Fruit fly (Drosophila melanogaster) whole organism, adult: ENCODE results near the gene CG11454.

Experiments used
- CG11617 ChIP-seq: fragments of 200-800 bp; sonication (Bioruptor generic); optimal IDR thresholded peaks from 2 replicates; lab custom pipeline; 2017; ENCODE audit warnings: mild to moderate bottlenecking, missing biosample characterization, missing genetic modification reagents, missing genetic modification characterization
- CG12768 ChIP-seq: fragments of 200-800 bp; sonication (Bioruptor generic); optimal IDR thresholded peaks from 2 replicates; lab custom pipeline; 2017; ENCODE audit warnings: missing biosample characterization, missing genetic modification characterization, mild to moderate bottlenecking, moderate library complexity, missing genetic modification reagents
- CG14711 ChIP-seq: fragments of 200-800 bp; sonication (Bioruptor generic); optimal IDR thresholded peaks from 2 replicates; lab custom pipeline; 2018; ENCODE audit warnings: missing biosample characterization, mild to moderate bottlenecking, missing genetic modification characterization, moderate library complexity
- CG1620 ChIP-seq: fragments of 200-800 bp; sonication (Bioruptor generic); optimal IDR thresholded peaks from 2 replicates; lab custom pipeline; 2016; ENCODE audit warnings: missing biosample characterization, missing genetic modification characterization
- CG33017 ChIP-seq: fragments of 200-800 bp; sonication (Bioruptor generic); optimal IDR thresholded peaks from 2 replicates; lab custom pipeline; 2018; ENCODE audit warnings: missing biosample characterization, mild to moderate bottlenecking, missing genetic modification characterization, moderate library complexity
- CG5204 ChIP-seq: fragments of 200-800 bp; sonication (Bioruptor generic); optimal IDR thresholded peaks from 2 replicates; lab custom pipeline; 2016; ENCODE audit warnings: missing biosample characterization, missing genetic modification characterization
- CG7045 ChIP-seq: fragments of 200-800 bp; sonication (Bioruptor generic); optimal IDR thresholded peaks from 2 replicates; lab custom pipeline; 2017; ENCODE audit warnings: missing biosample characterization, mild to moderate bottlenecking, missing genetic modification characterization
- CG7101 ChIP-seq: fragments of 200-800 bp; sonication (Bioruptor generic); optimal IDR thresholded peaks from 2 replicates; lab custom pipeline; 2018; ENCODE audit warnings: missing biosample characterization, mild to moderate bottlenecking, missing genetic modification characterization, moderate library complexity
- Clk ChIP-seq: fragments of 200-800 bp; sonication (Bioruptor generic); optimal IDR thresholded peaks from 2 replicates; lab custom pipeline; 2017; ENCODE audit warnings: missing biosample characterization, missing genetic modification characterization
- Crg-1 ChIP-seq: fragments of 200-800 bp; sonication (Bioruptor generic); optimal IDR thresholded peaks from 2 replicates; lab custom pipeline; 2016; ENCODE audit warnings: missing biosample characterization, missing genetic modification characterization
- Hr96 ChIP-seq: fragments of 200-800 bp; sonication (Bioruptor generic); optimal IDR thresholded peaks from 2 replicates; lab custom pipeline; 2016; ENCODE audit warnings: missing biosample characterization, missing genetic modification characterization
- Mnt ChIP-seq: fragments of 200-800 bp; sonication (Bioruptor generic); optimal IDR thresholded peaks from 2 replicates; lab custom pipeline; 2016; ENCODE audit warnings: missing biosample characterization, mild to moderate bottlenecking, missing genetic modification characterization
- bab1 ChIP-seq: fragments of 200-800 bp; sonication (Bioruptor generic); optimal IDR thresholded peaks from 3 replicates; lab custom pipeline; 2019; ENCODE audit warnings: missing biosample characterization, mild to moderate bottlenecking, missing genetic modification characterization, moderate library complexity
- cic ChIP-seq: fragments of 200-800 bp; sonication (Bioruptor generic); optimal IDR thresholded peaks from 2 replicates; lab custom pipeline; 2017; ENCODE audit warnings: missing biosample characterization, mild to moderate bottlenecking, missing genetic modification characterization, moderate library complexity
- cnc ChIP-seq, 2 experiments: fragments of >200 bp; optimal IDR thresholded peaks; 2 replicates each; lab custom pipeline; 2017
- kay ChIP-seq: fragments of 200-800 bp; sonication (Bioruptor generic); peaks from one replicate; lab custom pipeline; 2016; ENCODE audit warnings: missing biosample characterization, missing genetic modification characterization, borderline replicate concordance
- ovo ChIP-seq: fragments of 200-800 bp; sonication (Bioruptor generic); optimal IDR thresholded peaks from 2 replicates; lab custom pipeline; 2016; ENCODE audit warnings: missing biosample characterization, missing genetic modification characterization
- pad ChIP-seq: fragments of 200-800 bp; sonication (Bioruptor generic); optimal IDR thresholded peaks from 3 replicates; lab custom pipeline; 2017; ENCODE audit warnings: missing biosample characterization, missing genetic modification characterization, mild to moderate bottlenecking, moderate library complexity, missing genetic modification reagents
- tj ChIP-seq: fragments of 200-800 bp; sonication (Bioruptor generic); optimal IDR thresholded peaks from 3 replicates; lab custom pipeline; 2017; ENCODE audit warnings: missing biosample characterization, mild to moderate bottlenecking, missing genetic modification characterization, moderate library complexity
- toe ChIP-seq: fragments of 200-800 bp; sonication (Bioruptor generic); optimal IDR thresholded peaks from 2 replicates; lab custom pipeline; 2016; ENCODE audit warnings: missing biosample characterization, missing genetic modification characterization

Gene CG11454

dm6 chr2L:116388-116787, 26.7 kb upstream of the CG11454 start, which contains the start of gene CG13694:
CG13694 (minus strand) TSS chr2L:116488.
- TF ChIP-seq CG11617, result no peak
- no peak for TF ChIP-seq CG7101
- TF ChIP-seq Clk (GFP tag; lab: Kevin White, UChicago), result no peak
- TF ChIP-seq Hr96 (GFP tag; lab: Kevin White, UChicago), result no peak
- TF ChIP-seq cic (GFP tag; lab: Kevin White, UChicago), result no peak
- TF ChIP-seq CG7045 (GFP tag; lab: Kevin White, UChicago), result no peak
- no peak for TF ChIP-seq CG12768 (GFP tag; lab: Kevin White, UChicago)
- TF ChIP-seq CG14711, result no peak
- no peak for TF ChIP-seq CG1620 (GFP tag; lab: Kevin White, UChicago)
- TF ChIP-seq Mnt (GFP tag; lab: Kevin White, UChicago), result no peak
- no peak for TF ChIP-seq cnc (optimal IDR thresholded peaks at IDR 0.05; lab: Kevin White, UChicago)
- no peak for TF ChIP-seq tj (GFP tag; lab: Kevin White, UChicago)
- no peak for TF ChIP-seq pad
- no peak for TF ChIP-seq ovo (GFP tag; lab: Kevin White, UChicago)

- TF ChIP-seq Crg-1 (GFP tag; lab: Kevin White, UChicago), result no peak
- TF ChIP-seq kay (GFP tag; lab: Kevin White, UChicago), result peak; percentile 2
- TF ChIP-seq ovo (GFP tag; lab: Kevin White, UChicago), result peak; percentile 1
Measured at dm6 chr2L:117750-118149, 25.4 kb upstream of the CG11454 start.

- TF ChIP-seq CG7101 (no peak), bab1 (GFP tag; lab: Kevin White, UChicago) (no peak), CG1620 (GFP tag; lab: Kevin White, UChicago) (no peak), pad (no peak), cnc (optimal IDR thresholded peaks at IDR 0.05; lab: Kevin White, UChicago) (no peak), cic (GFP tag; lab: Kevin White, UChicago) (peak; percentile 74), Clk (GFP tag; lab: Kevin White, UChicago) (no peak), CG12768 (GFP tag; lab: Kevin White, UChicago) (peak; percentile 54), kay (GFP tag; lab: Kevin White, UChicago) (peak; percentile 77)
Measured at dm6 chr2L:120492-121455, 22.3 kb upstream of the CG11454 start.

- TF ChIP-seq tj (GFP tag; lab: Kevin White, UChicago), result no peak
- TF ChIP-seq CG7101, result no peak
- no peak for TF ChIP-seq CG5204
Measured at dm6 chr2L:121456-121831, 21.7 kb upstream of the CG11454 start, which contains the start of gene CG4822. CG4822 (minus strand) TSS chr2L:121754.

dm6 chr2L:122167-123006, 20.7 kb upstream of the CG11454 start:
- TF ChIP-seq CG5204 (no peak), kay (GFP tag; lab: Kevin White, UChicago) (peak; percentile 92)

dm6 chr2L:123007-123327, 20.2 kb upstream of the CG11454 start:
- peak; percentile 66 for TF ChIP-seq kay (GFP tag; lab: Kevin White, UChicago)
- no peak for TF ChIP-seq CG11617
- TF ChIP-seq cic (GFP tag; lab: Kevin White, UChicago), result no peak

dm6 chr2L:125364-126252, 17.5 kb upstream of the CG11454 start:
- TF ChIP-seq cic (GFP tag; lab: Kevin White, UChicago) (peak; percentile 64), pad (no peak), CG7045 (GFP tag; lab: Kevin White, UChicago) (peak; percentile 50), CG11617 (no peak), Mnt (GFP tag; lab: Kevin White, UChicago) (peak; percentile 74), ovo (GFP tag; lab: Kevin White, UChicago) (no peak), Crg-1 (GFP tag; lab: Kevin White, UChicago) (no peak), CG7101 (peak; percentile 44), toe (peak; percentile 75), Hr96 (GFP tag; lab: Kevin White, UChicago) (peak; percentile 12), Clk (GFP tag; lab: Kevin White, UChicago) (no peak), kay (GFP tag; lab: Kevin White, UChicago) (peak; percentile 88), CG5204 (no peak), bab1 (GFP tag; lab: Kevin White, UChicago) (no peak), CG14711 (no peak), tj (GFP tag; lab: Kevin White, UChicago) (peak; percentile 37), CG1620 (GFP tag; lab: Kevin White, UChicago) (no peak), cnc (optimal IDR thresholded peaks at IDR 0.05; lab: Kevin White, UChicago) (no peak), CG12768 (GFP tag; lab: Kevin White, UChicago) (peak; percentile 90), CG33017 (tag; lab: Kevin White, UChicago) (peak; percentile 42)
